Fruit fly (Drosophila melanogaster): ENCODE results near the gene Hs3st-B.

- TF ChIP-seq CG13204 (GFP tag; optimal IDR thresholded peaks at IDR 0.05) (no peak), Pif1B (GFP tag; optimal IDR thresholded peaks at IDR 0.05) (no peak), rn (GFP tag; IDR thresholded peaks at IDR 0.05) (no peak), EcR (GFP tag; optimal IDR thresholded peaks at IDR 0.05) (no peak), CG12605 (GFP tag; IDR thresholded peaks at IDR 0.05) (no peak), CG32121 (GFP tag; IDR thresholded peaks at IDR 0.05) (no peak)
These were observed 37.8 kb downstream of the Hs3st-B start for dm6 chrX:19286235-19286634.

All from whole organism, pupa.